Fruit fly (Drosophila melanogaster): Measurements from ENCODE around the gene CG33665.

DNA sequence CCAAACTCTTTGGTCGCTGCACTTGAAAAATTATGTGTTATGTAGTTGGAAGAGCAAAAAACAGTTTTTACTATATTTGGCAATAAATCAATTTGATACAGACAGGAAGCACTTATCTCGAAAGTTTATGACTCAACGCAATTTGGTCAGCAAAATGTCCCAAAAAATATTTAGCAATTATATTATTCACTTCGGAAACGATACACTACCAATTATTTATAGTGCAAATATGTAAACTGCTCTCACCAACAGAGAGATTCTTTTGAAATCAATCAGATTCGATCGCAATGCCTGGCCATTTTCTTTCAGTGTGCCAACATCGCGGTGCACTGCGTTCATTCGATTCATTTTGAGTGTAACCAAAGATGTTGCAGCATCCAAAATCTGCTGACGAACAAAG, 20.8 kb downstream of the CG33665 start:
- no peak for TF ChIP-seq usp (GFP tag; optimal IDR thresholded peaks at IDR 0.05)
- no peak for TF ChIP-seq N (GFP tag; optimal IDR thresholded peaks at IDR 0.05)
- peak; percentile 6 for TF ChIP-seq psq (GFP tag; optimal IDR thresholded peaks at IDR 0.05)
- no peak for TF ChIP-seq CrebA (GFP tag; optimal IDR thresholded peaks at IDR 0.05; ENCODE audit: borderline replicate concordance)
- TF ChIP-seq dl (GFP tag; optimal IDR thresholded peaks at IDR 0.05; ENCODE audit: insufficient read depth in 1 of 2, partially characterized antibody in 2 of 2), result no peak
- no peak for TF ChIP-seq Myc (optimal IDR thresholded peaks at IDR 0.05)
- no peak for TF ChIP-seq sv (GFP tag; optimal IDR thresholded peaks at IDR 0.05)
- TF ChIP-seq br (GFP tag; optimal IDR thresholded peaks at IDR 0.05), result no peak
- TF ChIP-seq Sp1 (GFP tag; optimal IDR thresholded peaks at IDR 0.05), result no peak
- no peak for TF ChIP-seq lola (GFP tag; optimal IDR thresholded peaks at IDR 0.05)
- TF ChIP-seq Abd-B (GFP tag; optimal IDR thresholded peaks at IDR 0.05), result no peak

All from whole organism, wandering third instar larva.